Worm (Caenorhabditis elegans) whole organism, L3 larva: ENCODE measurements around the gene rad-23.

Experiments
- ZK546.5 ChIP-seq: sonication (generic microtip); optimal IDR thresholded peaks from 2 replicates; lab custom pipeline; 2017; ENCODE audit warnings: missing biosample characterization, missing genetic modification characterization
- fos-1 ChIP-seq: fragments of 150-350 bp; optimal IDR thresholded peaks from 2 replicates; lab custom pipeline; 2014; ENCODE audit warnings: missing biosample characterization, missing genetic modification characterization
- lin-39 ChIP-seq: fragments of 150-350 bp; optimal IDR thresholded peaks from 2 replicates; lab custom pipeline; 2018; ENCODE audit warnings: missing biosample characterization, missing genetic modification reagents, missing genetic modification characterization
- nhr-25 ChIP-seq: sonication (generic microtip); optimal IDR thresholded peaks from 2 replicates; lab custom pipeline; 2017; ENCODE audit warnings: missing biosample characterization, missing genetic modification characterization
- nhr-76 ChIP-seq: fragments of 150-350 bp; sonication (generic microtip); optimal IDR thresholded peaks from 5 replicates; lab custom pipeline; 2014; ENCODE audit warnings: missing biosample characterization, missing genetic modification characterization
- pha-4 ChIP-seq: fragments of 150-350 bp; optimal IDR thresholded peaks from 2 replicates; lab custom pipeline; 2014; ENCODE audit warnings: missing biosample characterization, missing genetic modification reagents, missing genetic modification characterization
- snpc-4 ChIP-seq: fragments of 150-350 bp; optimal IDR thresholded peaks from 2 replicates; lab custom pipeline; 2014; ENCODE audit warnings: missing biosample characterization, missing genetic modification characterization
- ztf-11 ChIP-seq: fragments of 150-350 bp; optimal IDR thresholded peaks from 2 replicates; lab custom pipeline; 2014; ENCODE audit warnings: missing biosample characterization, missing genetic modification characterization
- ztf-4 ChIP-seq: fragments of 150-350 bp; optimal IDR thresholded peaks from 2 replicates; lab custom pipeline; 2014; ENCODE audit warnings: missing biosample characterization, missing genetic modification characterization

DNA sequence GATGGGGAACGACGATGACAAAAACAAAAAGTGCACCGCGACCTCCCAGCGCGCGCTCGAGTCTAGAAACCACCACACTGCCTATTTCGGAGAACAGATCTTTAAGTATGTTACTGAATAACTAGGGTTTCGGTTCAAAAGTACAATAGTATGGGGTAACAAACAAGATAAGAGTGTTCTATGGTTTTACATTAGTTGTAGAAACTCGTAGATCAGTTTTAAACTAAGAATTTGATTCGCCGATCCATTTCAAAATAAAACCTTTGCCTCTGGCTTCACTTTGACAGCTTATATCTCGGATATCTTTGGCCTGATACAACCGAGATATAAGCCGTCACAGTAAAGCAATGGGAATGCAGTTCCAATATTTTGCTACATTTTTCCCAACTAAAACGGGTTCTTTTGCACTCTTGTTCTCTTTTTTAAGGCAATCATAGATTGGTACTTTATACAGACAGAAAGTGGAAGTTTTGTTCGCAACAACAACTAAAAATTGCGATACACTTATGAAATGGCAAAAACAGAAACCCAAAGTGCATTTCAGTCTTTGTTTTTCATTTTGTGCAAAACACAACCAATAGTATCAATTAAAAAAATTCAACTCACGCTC is 36.1 kb downstream of the rad-23 start:
- no peak for TF ChIP-seq fos-1 (tag; lab: Kevin White, UChicago)
- no peak for TF ChIP-seq ztf-11 (tag; lab: Kevin White, UChicago)
- TF ChIP-seq ztf-4 (tag; lab: Kevin White, UChicago): no peak
- no peak for TF ChIP-seq nhr-76 (tag; lab: Kevin White, UChicago)
- TF ChIP-seq pha-4 (tag; lab: Kevin White, UChicago): no peak
- no peak for TF ChIP-seq snpc-4 (tag; lab: Kevin White, UChicago)
- no peak for TF ChIP-seq ZK546.5 (tag; lab: Kevin White, UChicago)
- no peak for TF ChIP-seq lin-39
- no peak for TF ChIP-seq nhr-25
